Worm (Caenorhabditis elegans) whole organism, L1 larva: Measurements from ENCODE around the gene sbsp-1.

Experiments
- Y116A8C.19 ChIP-seq: sonication (generic microtip); optimal IDR thresholded peaks from 2 replicates; lab custom pipeline; 2016; ENCODE audit warnings: missing compliant biosample characterization, missing genetic modification characterization, borderline replicate concordance
- ceh-8 ChIP-seq: fragments of 200-800 bp; sonication (Bioruptor generic); optimal IDR thresholded peaks from 2 replicates; lab custom pipeline; 2018; ENCODE audit warnings: mild to moderate bottlenecking, missing genetic modification characterization, moderate library complexity, missing compliant biosample characterization
- ceh-88 ChIP-seq: fragments of 200-800 bp; sonication (Bioruptor generic); IDR thresholded peaks from 2 replicates; pipeline ENCODE4 v1.3.6; 2022; ENCODE audit warnings: missing genetic modification characterization, missing compliant biosample characterization
- ceh-90 ChIP-seq: sonication (generic microtip); optimal IDR thresholded peaks from 2 replicates; lab custom pipeline; 2016; ENCODE audit warnings: missing genetic modification characterization, missing compliant biosample characterization
- dsc-1 ChIP-seq: sonication (generic microtip); optimal IDR thresholded peaks from 2 replicates; lab custom pipeline; 2016; ENCODE audit warnings: mild to moderate bottlenecking, missing genetic modification characterization, missing compliant biosample characterization
- efl-1 ChIP-seq, 4 experiments: fragments of 150-350 bp; optimal IDR thresholded peaks in 3 of 4; peaks in 1 of 4; 1 replicate in 1 of 4; 2 replicates in 3 of 4; lab custom pipeline; 2014; ENCODE audit warnings: missing biosample characterization in 2 of 4, missing genetic modification characterization in 2 of 4, missing genetic modification reagents in 2 of 4
- efl-3 ChIP-seq: fragments of 200-800 bp; sonication (Bioruptor generic); optimal IDR thresholded peaks from 2 replicates; lab custom pipeline; 2018; ENCODE audit warnings: mild to moderate bottlenecking, missing genetic modification characterization, missing compliant biosample characterization
- egl-13 ChIP-seq: sonication (generic microtip); optimal IDR thresholded peaks from 2 replicates; lab custom pipeline; 2016; ENCODE audit warnings: missing genotype, missing genetic modification reagents, missing genetic modification characterization, missing compliant biosample characterization
- egl-27 ChIP-seq, 2 experiments: fragments of 150-350 bp in 1 of 2; sonication (generic microtip); optimal IDR thresholded peaks; 3 replicates each; lab custom pipeline; 2017 to 2018; ENCODE audit warnings: missing biosample characterization in 2 of 2, missing genetic modification characterization in 2 of 2, missing genetic modification reagents in 2 of 2
- fos-1 ChIP-seq: fragments of 150-350 bp; optimal IDR thresholded peaks from 2 replicates; lab custom pipeline; 2014; ENCODE audit warnings: missing biosample characterization, missing genetic modification characterization
- hlh-17 ChIP-seq: fragments of 200-800 bp; sonication (Bioruptor generic); optimal IDR thresholded peaks from 2 replicates; lab custom pipeline; 2018; ENCODE audit warnings: missing genetic modification characterization, mild to moderate bottlenecking, missing compliant biosample characterization, moderate library complexity, borderline replicate concordance
- hlh-4 ChIP-seq: sonication (generic microtip); optimal IDR thresholded peaks from 2 replicates; lab custom pipeline; 2016; ENCODE audit warnings: mild to moderate bottlenecking, missing genetic modification characterization, missing compliant biosample characterization
- irx-1 ChIP-seq: sonication (generic microtip); optimal IDR thresholded peaks from 2 replicates; lab custom pipeline; 2016; ENCODE audit warnings: missing genetic modification characterization, missing compliant biosample characterization
- isw-1 ChIP-seq: fragments of 200-800 bp; sonication (Bioruptor generic); IDR thresholded peaks from 2 replicates; pipeline ENCODE4 v1.3.6; 2022; ENCODE audit warnings: missing genetic modification characterization, missing compliant biosample characterization
- jun-1 ChIP-seq: fragments of 150-350 bp; optimal IDR thresholded peaks from 2 replicates; lab custom pipeline; 2014; ENCODE audit warnings: missing biosample characterization, missing genetic modification reagents, missing genetic modification characterization
- lin-13 ChIP-seq: fragments of 150-350 bp; optimal IDR thresholded peaks from 2 replicates; lab custom pipeline; 2014; ENCODE audit warnings: missing biosample characterization, missing genetic modification reagents, missing genetic modification characterization
- lin-15B ChIP-seq: fragments of 150-350 bp; sonication (generic microtip); optimal IDR thresholded peaks from 3 replicates; lab custom pipeline; 2014; ENCODE audit warnings: missing biosample characterization, missing genetic modification characterization
- lin-35 ChIP-seq, 2 experiments: fragments of 150-350 bp; optimal IDR thresholded peaks; 2 replicates each; lab custom pipeline; 2014; ENCODE audit warnings: missing biosample characterization in 2 of 2, missing genetic modification characterization in 2 of 2, missing genetic modification reagents in 2 of 2
- lir-3 ChIP-seq: sonication (generic microtip); optimal IDR thresholded peaks from 2 replicates; lab custom pipeline; 2016; ENCODE audit warnings: mild to moderate bottlenecking, missing genetic modification characterization, moderate library complexity, missing compliant biosample characterization; ENCODE audit not compliant: poor library complexity
- mab-9 ChIP-seq: fragments of 200-800 bp; sonication (Bioruptor generic); IDR thresholded peaks from 2 replicates; pipeline ENCODE4 v1.3.6; 2022; ENCODE audit warnings: missing genetic modification reagents, missing genetic modification characterization, missing compliant biosample characterization
- nhr-71 ChIP-seq: sonication (generic microtip); optimal IDR thresholded peaks from 2 replicates; lab custom pipeline; 2016; ENCODE audit warnings: mild to moderate bottlenecking, missing genetic modification characterization, moderate library complexity, missing compliant biosample characterization
- nhr-76 ChIP-seq: sonication (generic microtip); optimal IDR thresholded peaks from 2 replicates; lab custom pipeline; 2017; ENCODE audit warnings: missing biosample characterization, missing genetic modification characterization
- nhr-90 ChIP-seq: sonication (generic microtip); optimal IDR thresholded peaks from 2 replicates; lab custom pipeline; 2016; ENCODE audit warnings: mild to moderate bottlenecking, missing genetic modification characterization, missing compliant biosample characterization; ENCODE audit not compliant: poor library complexity
- pax-3 ChIP-seq: fragments of 200-800 bp; sonication (Bioruptor generic); optimal IDR thresholded peaks from 2 replicates; lab custom pipeline; 2018; ENCODE audit warnings: mild to moderate bottlenecking, missing genetic modification characterization, moderate library complexity, missing compliant biosample characterization
- rnt-1 ChIP-seq: sonication (generic microtip); optimal IDR thresholded peaks from 2 replicates; lab custom pipeline; 2016; ENCODE audit warnings: mild to moderate bottlenecking, missing genetic modification characterization, moderate library complexity, missing compliant biosample characterization
- skn-1 ChIP-seq: fragments of 150-350 bp; optimal IDR thresholded peaks from 2 replicates; lab custom pipeline; 2014; ENCODE audit warnings: missing biosample characterization, missing genetic modification characterization
- snpc-4 ChIP-seq: fragments of 150-350 bp; optimal IDR thresholded peaks from 2 replicates; lab custom pipeline; 2014; ENCODE audit warnings: missing biosample characterization, missing genetic modification characterization
- snu-23 ChIP-seq: sonication (generic microtip); optimal IDR thresholded peaks from 2 replicates; lab custom pipeline; 2016; ENCODE audit warnings: missing genetic modification characterization, missing compliant biosample characterization
- sptf-1 ChIP-seq: fragments of 150-350 bp; optimal IDR thresholded peaks from 2 replicates; lab custom pipeline; 2014; ENCODE audit warnings: missing biosample characterization, missing genetic modification characterization
- swsn-7 ChIP-seq: sonication (generic microtip); optimal IDR thresholded peaks from 2 replicates; lab custom pipeline; 2016; ENCODE audit warnings: missing genetic modification characterization, missing compliant biosample characterization
- unc-62 ChIP-seq: fragments of 150-350 bp; optimal IDR thresholded peaks from 2 replicates; lab custom pipeline; 2014; ENCODE audit warnings: missing biosample characterization, missing genetic modification reagents, missing genetic modification characterization
- unc-86 ChIP-seq: sonication (generic microtip); optimal IDR thresholded peaks from 2 replicates; lab custom pipeline; 2016; ENCODE audit warnings: missing genetic modification characterization, missing compliant biosample characterization
- unc-98 ChIP-seq: fragments of 200-800 bp; sonication (Bioruptor generic); IDR thresholded peaks from 2 replicates; pipeline ENCODE4 v1.3.6; 2022; ENCODE audit warnings: missing genetic modification characterization, missing compliant biosample characterization
- vab-15 ChIP-seq: sonication (generic microtip); optimal IDR thresholded peaks from 2 replicates; lab custom pipeline; 2017; ENCODE audit warnings: missing genotype, mild to moderate bottlenecking, missing genetic modification characterization, missing compliant biosample characterization
- xbp-1 ChIP-seq: sonication (generic microtip); optimal IDR thresholded peaks from 2 replicates; lab custom pipeline; 2016; ENCODE audit warnings: missing genetic modification characterization, missing compliant biosample characterization
- zag-1 ChIP-seq: fragments of 150-350 bp; optimal IDR thresholded peaks from 2 replicates; lab custom pipeline; 2014; ENCODE audit warnings: missing biosample characterization, missing genetic modification characterization

sbsp-1 gene

DNA sequence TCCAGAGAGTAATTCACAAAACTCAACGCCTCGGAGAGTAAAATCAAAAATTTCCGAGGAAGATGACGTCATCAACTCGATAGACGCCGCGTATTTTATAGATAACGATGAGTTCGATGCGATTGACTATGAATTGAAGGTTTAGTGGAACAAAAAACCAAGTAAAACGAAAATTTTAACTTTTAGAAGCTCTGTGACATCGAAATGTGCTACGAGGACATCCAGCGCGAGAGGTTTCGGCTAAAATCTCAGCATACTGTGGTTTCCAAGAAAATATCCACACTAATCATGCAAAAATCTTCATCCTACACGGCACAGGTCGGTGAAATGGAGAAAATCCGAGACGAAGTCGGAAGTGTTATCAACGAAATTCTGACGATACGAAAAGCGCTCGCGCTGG, 36.9 kb downstream of the sbsp-1 start:
- TF ChIP-seq nhr-71 (tag; lab: Kevin White, UChicago) (no peak), irx-1 (tag; lab: Kevin White, UChicago) (no peak), efl-1 (optimal IDR thresholded peaks at IDR 0.05; lab: Kevin White, UChicago) (no peak), efl-1 (GFP tag; optimal IDR thresholded peaks at IDR 0.05 in 1 of 2; lab: Kevin White, UChicago) (peak in 1 of 2 experiments; percentile 80)
- TF ChIP-seq, all 84 proteins: peak for 1

DNA sequence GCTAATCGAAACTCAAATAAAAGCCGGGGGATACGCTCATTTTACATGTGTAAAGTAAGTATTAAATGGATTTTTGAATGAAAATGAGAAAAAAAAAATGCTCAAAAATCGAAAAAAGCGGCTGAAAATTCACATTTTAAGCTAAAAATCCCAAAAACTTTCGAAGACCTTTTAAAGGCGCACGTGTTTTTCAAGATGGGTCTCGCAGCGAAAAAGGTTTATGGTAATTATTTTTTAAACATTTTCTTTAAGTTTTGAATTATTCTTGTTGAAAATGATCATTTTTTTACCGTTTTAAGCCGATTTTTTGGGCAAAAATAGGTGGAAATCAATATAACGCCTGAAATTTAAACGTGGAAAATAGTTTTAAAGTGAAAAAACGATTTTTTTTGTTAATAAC, 37.4 kb downstream of the sbsp-1 start:
- TF ChIP-seq mab-9 (no peak), fos-1 (tag; lab: Kevin White, UChicago) (no peak), unc-62 (no peak), pax-3 (tag; lab: Kevin White, UChicago) (no peak), swsn-7 (tag; lab: Kevin White, UChicago) (no peak), vab-15 (tag; lab: Kevin White, UChicago) (no peak), hlh-4 (tag; lab: Kevin White, UChicago) (no peak)

DNA sequence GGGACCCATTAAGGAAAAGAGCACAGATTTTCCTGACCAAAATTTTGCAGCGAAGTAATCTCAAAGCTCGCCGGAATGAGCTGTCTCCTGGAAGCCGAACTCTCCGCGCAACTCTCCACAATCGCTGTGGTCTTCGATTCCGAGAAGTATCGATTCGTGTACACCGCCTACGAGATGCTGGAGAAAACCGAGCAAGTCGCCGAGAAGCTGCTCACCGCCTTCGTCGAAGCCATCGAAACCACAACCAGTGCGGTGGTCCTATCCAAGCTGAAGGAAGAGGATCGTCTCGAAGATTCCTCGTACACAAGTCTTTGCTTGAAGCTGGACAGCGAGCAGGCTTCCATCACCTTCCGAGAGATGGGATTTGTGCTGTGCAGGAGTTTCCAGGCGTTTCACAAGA, 38.1 kb downstream of the sbsp-1 start:
- TF ChIP-seq snu-23 (GFP tag; lab: Kevin White, UChicago) (no peak), efl-3 (GFP tag; lab: Kevin White, UChicago) (no peak), nhr-71 (tag; lab: Kevin White, UChicago) (no peak), efl-1 (optimal IDR thresholded peaks at IDR 0.05; lab: Kevin White, UChicago) (no peak), efl-1 (GFP tag; optimal IDR thresholded peaks at IDR 0.05 in 1 of 2; lab: Kevin White, UChicago) (peak in 1 of 2 experiments; percentile 8), egl-13 (tag; lab: Kevin White, UChicago) (no peak), mab-9 (no peak), lin-13 (GFP tag; lab: Kevin White, UChicago) (no peak)

DNA sequence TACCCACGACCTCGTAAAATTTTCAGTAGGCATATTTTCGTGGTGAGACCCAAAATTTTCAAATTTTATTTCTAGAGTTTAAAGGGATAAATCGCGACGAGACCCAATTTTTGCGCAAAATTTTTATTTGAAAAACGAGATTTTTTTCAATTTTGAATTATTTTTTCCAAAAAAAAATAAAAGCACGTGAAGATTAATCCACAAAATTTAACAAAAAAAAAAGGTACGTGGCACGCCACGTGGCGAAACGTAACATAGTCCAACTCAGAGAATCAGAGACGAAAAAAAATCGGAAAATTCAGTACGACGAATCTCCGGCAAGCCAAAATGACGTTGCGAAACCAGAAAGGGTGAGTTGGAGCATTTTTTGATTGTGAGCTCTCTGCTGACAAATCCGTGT, 42.4 kb downstream of the sbsp-1 start, which contains the start of gene C44B9.2:
C44B9.2 (plus strand) TSS at position 301 of the 400 bp plus-strand sequence.
- TF ChIP-seq lir-3 (tag; lab: Kevin White, UChicago) (no peak), efl-3 (GFP tag; lab: Kevin White, UChicago) (no peak), xbp-1 (no peak), unc-98 (no peak)

DNA sequence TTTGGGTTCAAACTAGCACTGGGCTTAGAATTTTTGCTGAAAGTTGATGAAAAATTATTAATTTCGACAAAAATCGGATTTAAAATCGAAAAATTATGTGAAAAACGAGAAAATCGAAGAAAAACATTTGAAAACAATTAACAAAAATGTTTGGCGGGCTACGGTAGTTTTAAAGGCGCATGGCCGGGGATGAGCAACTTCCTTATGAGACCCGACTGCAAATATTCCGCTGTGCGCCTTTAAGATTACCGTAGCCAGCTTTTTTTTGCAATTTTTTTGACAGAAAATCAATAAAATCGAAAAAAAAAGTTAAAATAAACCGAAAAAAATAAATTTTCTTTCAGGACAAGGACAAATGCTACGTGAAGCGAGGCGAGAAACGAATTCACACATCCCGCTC, 44.8 kb downstream of the sbsp-1 start:
- TF ChIP-seq Y116A8C.19 (tag; lab: Kevin White, UChicago), result no peak
- TF ChIP-seq efl-1 (optimal IDR thresholded peaks at IDR 0.05; lab: Kevin White, UChicago), result no peak
- peak in 1 of 2 experiments; percentile 22 for TF ChIP-seq efl-1 (GFP tag; optimal IDR thresholded peaks at IDR 0.05 in 1 of 2; lab: Kevin White, UChicago)

DNA sequence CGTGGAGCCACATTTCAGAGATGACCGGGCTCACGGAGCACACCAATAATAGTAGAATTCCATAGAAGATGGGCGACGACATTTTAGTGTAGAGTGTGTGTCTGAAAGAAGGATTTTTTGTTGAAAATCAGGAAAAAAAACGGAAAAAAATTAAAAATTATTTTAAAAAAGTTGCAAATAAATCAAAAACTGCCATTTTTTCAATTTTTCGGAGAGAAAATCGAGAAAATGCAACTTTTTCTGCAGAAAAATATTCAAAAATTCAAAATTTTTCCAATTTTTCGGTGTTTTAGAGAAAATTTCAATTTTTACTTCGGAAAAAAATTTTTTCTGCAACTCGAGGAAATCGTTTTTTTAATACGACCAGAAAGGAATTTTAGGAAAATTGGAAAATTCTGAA, 47.3 kb downstream of the sbsp-1 start, which contains the start of gene C44B9.3:
C44B9.3 (minus strand) TSS at position 101 of the 400 bp plus-strand sequence.
- TF ChIP-seq zag-1 (tag; lab: Kevin White, UChicago), result no peak
- no peak for TF ChIP-seq nhr-76 (tag; lab: Kevin White, UChicago)
- TF ChIP-seq efl-1 (optimal IDR thresholded peaks at IDR 0.05; lab: Kevin White, UChicago), result no peak
- TF ChIP-seq efl-1 (GFP tag; optimal IDR thresholded peaks at IDR 0.05 in 1 of 2; lab: Kevin White, UChicago), result peak in 1 of 2 experiments; percentile 12
- no peak for TF ChIP-seq egl-27 (tag; optimal IDR thresholded peaks at IDR 0.05; lab: Kevin White, UChicago)
- TF ChIP-seq, all 84 proteins: peak for 1

DNA sequence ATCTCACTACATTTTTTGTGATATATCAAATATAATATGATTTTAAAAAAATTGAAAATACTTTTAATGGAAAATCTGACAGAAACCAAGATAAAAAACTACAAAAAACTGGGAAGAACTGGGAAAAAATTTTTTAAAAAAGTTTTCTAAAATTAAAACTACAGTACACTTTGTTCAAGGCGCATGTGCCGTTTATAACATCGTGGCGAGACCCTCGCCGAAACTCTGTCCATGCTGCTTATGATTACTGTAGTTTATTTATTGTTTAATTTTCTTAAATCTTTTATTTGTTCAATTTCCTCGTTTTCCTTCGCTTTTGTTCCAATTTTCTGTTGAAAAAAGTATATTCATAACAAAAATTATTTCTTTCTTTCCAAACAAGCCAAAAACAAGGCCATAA, 48.7 kb downstream of the sbsp-1 start, which contains the start of gene athp-1:
athp-1 (plus strand) TSS at position 305 of the 400 bp plus-strand sequence.
- TF ChIP-seq unc-86, result no peak
- no peak for TF ChIP-seq jun-1 (tag; lab: Kevin White, UChicago)
- TF ChIP-seq skn-1 (tag; lab: Kevin White, UChicago), result no peak
- TF ChIP-seq efl-1 (optimal IDR thresholded peaks at IDR 0.05; lab: Kevin White, UChicago), result no peak
- no peak for TF ChIP-seq efl-1 (GFP tag; optimal IDR thresholded peaks at IDR 0.05 in 1 of 2; lab: Kevin White, UChicago)
- no peak for TF ChIP-seq sptf-1
- no peak for TF ChIP-seq snpc-4 (tag; lab: Kevin White, UChicago)
- TF ChIP-seq ceh-88 (GFP tag; lab: Robert Waterston, UW), result no peak
- no peak for TF ChIP-seq rnt-1 (tag; lab: Kevin White, UChicago)
- no peak for TF ChIP-seq mab-9
- no peak for TF ChIP-seq hlh-17 (GFP tag; lab: Kevin White, UChicago)
- no peak for TF ChIP-seq dsc-1 (tag; lab: Kevin White, UChicago)
- TF ChIP-seq lin-35 (GFP tag; optimal IDR thresholded peaks at IDR 0.05; lab: Kevin White, UChicago), result no peak
- TF ChIP-seq lin-15B, result no peak
- TF ChIP-seq isw-1 (GFP tag; lab: Robert Waterston, UW), result no peak
- no peak for TF ChIP-seq nhr-90 (tag; lab: Kevin White, UChicago)
- TF ChIP-seq ceh-8 (GFP tag; lab: Kevin White, UChicago), result no peak
- no peak for TF ChIP-seq ceh-90 (tag; lab: Kevin White, UChicago)
- TF ChIP-seq, all 84 proteins: peak for 0
